Worm (Caenorhabditis elegans) whole organism, young adult: ENCODE data around the gene C46E10.8.

Experiments
- Y53G8AR.9 ChIP-seq: fragments of 200-800 bp; sonication (Bioruptor generic); conservative IDR thresholded peaks from 2 replicates; pipeline ENCODE4 v1.3.6; 2022; ENCODE audit warnings: missing genetic modification reagents, missing genetic modification characterization, missing compliant biosample characterization
- ama-1 ChIP-seq, 3 experiments: fragments of 150-350 bp in 1 of 3; sonication (generic microtip) in 2 of 3; optimal IDR thresholded peaks; 2 replicates each; lab custom pipeline; 2014 to 2018; ENCODE audit warnings: missing biosample characterization in 2 of 3, missing genetic modification characterization in 2 of 3, missing genetic modification reagents in 2 of 3
- dpl-1 ChIP-seq: fragments of 150-350 bp; optimal IDR thresholded peaks from 2 replicates; lab custom pipeline; 2014; ENCODE audit warnings: missing biosample characterization, missing genetic modification reagents, missing genetic modification characterization
- egl-44 ChIP-seq: fragments of 200-800 bp; sonication (Bioruptor generic); IDR thresholded peaks from 2 replicates; pipeline ENCODE4 v1.3.6; 2022; ENCODE audit warnings: missing genetic modification reagents, missing genetic modification characterization, missing compliant biosample characterization
- let-526 ChIP-seq: fragments of 200-800 bp; sonication (Bioruptor generic); IDR thresholded peaks from 2 replicates; pipeline ENCODE4 v1.3.6; 2022; ENCODE audit warnings: missing genetic modification reagents, missing genetic modification characterization, missing compliant biosample characterization
- nfya-2 ChIP-seq: fragments of 200-800 bp; sonication (Bioruptor generic); IDR thresholded peaks from 2 replicates; pipeline ENCODE4 v1.3.6; 2022; ENCODE audit warnings: missing genetic modification reagents, missing genetic modification characterization, missing compliant biosample characterization
- pha-4 ChIP-seq: fragments of 150-350 bp; sonication (generic microtip); optimal IDR thresholded peaks from 2 replicates; lab custom pipeline; 2014; ENCODE audit warnings: missing biosample characterization, missing genetic modification reagents, missing genetic modification characterization
- unc-62 ChIP-seq: fragments of 150-350 bp; optimal IDR thresholded peaks from 2 replicates; lab custom pipeline; 2014; ENCODE audit warnings: missing biosample characterization, missing genetic modification reagents, missing genetic modification characterization

DNA sequence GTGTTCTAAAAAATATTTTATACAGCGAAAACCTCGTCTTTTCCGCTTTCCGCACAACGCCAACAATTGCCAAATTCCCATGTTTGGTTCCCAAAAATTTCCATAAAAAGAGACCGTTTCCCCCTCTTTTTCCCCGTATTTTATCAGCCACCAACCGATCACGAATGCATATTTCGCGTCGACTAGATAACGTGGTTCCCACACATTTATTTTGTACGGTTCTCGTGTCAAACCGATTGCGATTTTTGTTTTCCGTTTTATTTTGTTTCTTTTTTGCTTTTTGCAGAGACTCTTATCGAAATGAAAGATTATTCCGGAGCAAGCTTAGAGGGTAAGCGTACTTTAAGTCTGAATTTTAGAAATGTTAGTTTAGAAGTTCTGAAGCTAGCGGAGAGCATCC is 6.9 kb downstream of the C46E10.8 start, which contains the start of gene C46E10.3:
- no peak for TF ChIP-seq dpl-1
- TF ChIP-seq Y53G8AR.9 (GFP tag; lab: Robert Waterston, UW), result no peak
- TF ChIP-seq unc-62 (GFP tag; lab: Kevin White, UChicago), result no peak
- no peak for TF ChIP-seq egl-44 (GFP tag; lab: Robert Waterston, UW)
- no peak for TF ChIP-seq nfya-2 (GFP tag; lab: Robert Waterston, UW)
- no peak for TF ChIP-seq ama-1 (optimal IDR thresholded peaks at IDR 0.05; lab: Kevin White, UChicago)
- TF ChIP-seq ama-1 (GFP tag; optimal IDR thresholded peaks at IDR 0.05; lab: Kevin White, UChicago), result no peak
- TF ChIP-seq pha-4 (tag; lab: Kevin White, UChicago), result no peak
- no peak for TF ChIP-seq let-526
